Fruit fly (Drosophila melanogaster) whole organism, prepupa: ENCODE data around the gene Cse1.
A peak's percentile ranks its signal among the peaks of the same experiment; 100 is the strongest.

Experiments used
- Blimp-1 ChIP-seq: fragments of 200-800 bp; sonication (Bioruptor generic); optimal IDR thresholded peaks from 3 replicates; lab custom pipeline; 2017; ENCODE audit warnings: missing biosample characterization, missing genetic modification characterization, mild to moderate bottlenecking, moderate library complexity, missing genetic modification reagents
- CG10669 ChIP-seq: fragments of 200-800 bp; sonication (Bioruptor generic); optimal IDR thresholded peaks from 3 replicates; lab custom pipeline; 2018; ENCODE audit warnings: missing biosample characterization, mild to moderate bottlenecking, missing genetic modification characterization, moderate library complexity
- CG11294 ChIP-seq: fragments of 200-800 bp; sonication (Bioruptor generic); IDR thresholded peaks from 2 replicates; pipeline ENCODE4 v1.3.6; 2022; ENCODE audit warnings: missing biosample characterization, missing genetic modification characterization
- CG15336 ChIP-seq: fragments of 200-800 bp; sonication (Bioruptor generic); IDR thresholded peaks from 2 replicates; pipeline ENCODE4 v1.3.6; 2022; ENCODE audit warnings: missing biosample characterization, missing genetic modification characterization
- CG1621 ChIP-seq: fragments of 200-800 bp; sonication (Bioruptor generic); optimal IDR thresholded peaks from 3 replicates; lab custom pipeline; 2018; ENCODE audit warnings: missing biosample characterization, mild to moderate bottlenecking, missing genetic modification characterization
- CG3032 ChIP-seq: fragments of 200-800 bp; optimal IDR thresholded peaks from 2 replicates; lab custom pipeline; 2019; ENCODE audit warnings: missing biosample characterization, mild to moderate bottlenecking, missing genetic modification characterization, moderate library complexity
- CG31627 ChIP-seq: fragments of 200-800 bp; sonication (Bioruptor generic); optimal IDR thresholded peaks from 3 replicates; lab custom pipeline; 2016; ENCODE audit warnings: missing biosample characterization, missing genetic modification characterization
- CG3919 ChIP-seq: fragments of 200-800 bp; sonication (Bioruptor generic); optimal IDR thresholded peaks from 3 replicates; lab custom pipeline; 2016; ENCODE audit warnings: missing biosample characterization, missing genetic modification characterization
- CG6276 ChIP-seq: fragments of 200-800 bp; sonication (Bioruptor generic); optimal IDR thresholded peaks from 2 replicates; lab custom pipeline; 2017; ENCODE audit warnings: missing biosample characterization, mild to moderate bottlenecking, missing genetic modification characterization
- CG6854 ChIP-seq: fragments of 200-800 bp; sonication (Bioruptor generic); optimal IDR thresholded peaks from 2 replicates; lab custom pipeline; 2017; ENCODE audit warnings: missing biosample characterization, mild to moderate bottlenecking, missing genetic modification characterization
- CG8632 ChIP-seq: fragments of 200-800 bp; sonication (Bioruptor generic); optimal IDR thresholded peaks from 3 replicates; lab custom pipeline; 2016; ENCODE audit warnings: missing biosample characterization, missing genetic modification characterization
- Eip78C ChIP-seq: fragments of 200-800 bp; sonication (Bioruptor generic); peaks from one replicate; lab custom pipeline; 2016; ENCODE audit warnings: missing biosample characterization, missing genetic modification characterization
- Eip93F ChIP-seq: fragments of 200-800 bp; sonication (Bioruptor generic); optimal IDR thresholded peaks from 2 replicates; lab custom pipeline; 2016; ENCODE audit warnings: missing biosample characterization, mild to moderate bottlenecking, missing genetic modification characterization
- Ets96B ChIP-seq: fragments of 200-800 bp; optimal IDR thresholded peaks from 2 replicates; lab custom pipeline; 2019; ENCODE audit warnings: missing biosample characterization, mild to moderate bottlenecking, missing genetic modification characterization, moderate library complexity
- Hr39 ChIP-seq: fragments of 200-800 bp; sonication (Bioruptor generic); optimal IDR thresholded peaks from 2 replicates; lab custom pipeline; 2016; ENCODE audit warnings: missing biosample characterization, missing genetic modification characterization
- Hr4 ChIP-seq: fragments of 200-800 bp; sonication (Bioruptor generic); optimal IDR thresholded peaks from 3 replicates; lab custom pipeline; 2016; ENCODE audit warnings: missing biosample characterization, missing genetic modification characterization
- OdsH ChIP-seq: fragments of 200-800 bp; sonication (Bioruptor generic); optimal IDR thresholded peaks from 3 replicates; lab custom pipeline; 2016; ENCODE audit warnings: missing biosample characterization, missing genetic modification characterization
- Smox ChIP-seq: fragments of 200-800 bp; sonication (Bioruptor generic); optimal IDR thresholded peaks from 3 replicates; lab custom pipeline; 2016; ENCODE audit warnings: missing biosample characterization, missing genetic modification characterization
- Sox14 ChIP-seq: fragments of 200-800 bp; sonication (Bioruptor generic); optimal IDR thresholded peaks from 3 replicates; lab custom pipeline; 2016; ENCODE audit warnings: missing biosample characterization, missing genetic modification characterization
- achi ChIP-seq: fragments of 200-800 bp; sonication (Bioruptor generic); optimal IDR thresholded peaks from 3 replicates; lab custom pipeline; 2016; ENCODE audit warnings: missing biosample characterization, missing genetic modification characterization
- acj6 ChIP-seq: fragments of 200-800 bp; sonication (Bioruptor generic); optimal IDR thresholded peaks from 3 replicates; lab custom pipeline; 2016; ENCODE audit warnings: missing biosample characterization, missing genetic modification characterization
- dac ChIP-seq: fragments of 200-800 bp; sonication (Bioruptor generic); optimal IDR thresholded peaks from 2 replicates; lab custom pipeline; 2017; ENCODE audit warnings: missing biosample characterization, mild to moderate bottlenecking, missing genetic modification characterization
- dsx ChIP-seq: fragments of 200-800 bp; optimal IDR thresholded peaks from 3 replicates; lab custom pipeline; 2019; ENCODE audit warnings: missing biosample characterization, mild to moderate bottlenecking, missing genetic modification characterization, moderate library complexity; ENCODE audit not compliant: poor library complexity, severe bottlenecking
- eg ChIP-seq: fragments of 200-800 bp; sonication (Bioruptor generic); IDR thresholded peaks from 3 replicates; pipeline ENCODE4 v1.3.6; 2022; ENCODE audit warnings: missing biosample characterization, missing genetic modification characterization
- esn ChIP-seq: fragments of 200-800 bp; sonication (Bioruptor generic); optimal IDR thresholded peaks from 2 replicates; lab custom pipeline; 2016; ENCODE audit warnings: missing biosample characterization, mild to moderate bottlenecking, missing genetic modification characterization, moderate library complexity
- fd59A ChIP-seq: fragments of 200-800 bp; sonication (Bioruptor generic); optimal IDR thresholded peaks from 2 replicates; lab custom pipeline; 2017; ENCODE audit warnings: missing biosample characterization, mild to moderate bottlenecking, missing genetic modification characterization, missing genetic modification reagents
- fd85E ChIP-seq: fragments of 200-800 bp; sonication (Bioruptor generic); optimal IDR thresholded peaks from 3 replicates; lab custom pipeline; 2016; ENCODE audit warnings: missing biosample characterization, missing genetic modification characterization
- fkh ChIP-seq: fragments of 200-800 bp; sonication (Bioruptor generic); optimal IDR thresholded peaks from 3 replicates; lab custom pipeline; 2017; ENCODE audit warnings: missing biosample characterization, mild to moderate bottlenecking, missing genetic modification characterization, moderate library complexity
- net ChIP-seq: fragments of 200-800 bp; sonication (Bioruptor generic); optimal IDR thresholded peaks from 3 replicates; lab custom pipeline; 2016; ENCODE audit warnings: missing biosample characterization, missing genetic modification characterization
- pdm3 ChIP-seq: fragments of 200-800 bp; sonication (Bioruptor generic); optimal IDR thresholded peaks from 3 replicates; lab custom pipeline; 2016; ENCODE audit warnings: missing biosample characterization, missing genetic modification characterization
- salr ChIP-seq, 2 experiments: fragments of 200-800 bp; sonication (Bioruptor generic); optimal IDR thresholded peaks; 3 replicates each; lab custom pipeline; 2016 to 2018; ENCODE audit warnings: missing biosample characterization in 2 of 2, missing genetic modification characterization in 2 of 2, mild to moderate bottlenecking in 1 of 2
- spab ChIP-seq: fragments of 200-800 bp; sonication (Bioruptor generic); optimal IDR thresholded peaks from 2 replicates; lab custom pipeline; 2017; ENCODE audit warnings: missing biosample characterization, mild to moderate bottlenecking, missing genetic modification characterization, missing genetic modification reagents
- topi ChIP-seq: fragments of 200-800 bp; sonication (Bioruptor generic); optimal IDR thresholded peaks from 3 replicates; lab custom pipeline; 2016; ENCODE audit warnings: missing biosample characterization, missing genetic modification characterization

Gene Cse1

dm6 chr2L:16858466-16859007, 33.5 kb upstream of the Cse1 start, which contains the start of gene CG31809:
CG31809 (minus strand) TSS chr2L:16858714.
- no peak for TF ChIP-seq CG6854
- no peak for TF ChIP-seq fd85E (GFP tag; lab: Kevin White, UChicago)
- no peak for TF ChIP-seq CG10669
- no peak for TF ChIP-seq Sox14 (GFP tag; lab: Kevin White, UChicago)
- TF ChIP-seq Smox (GFP tag; lab: Kevin White, UChicago): no peak
- no peak for TF ChIP-seq fd59A (GFP tag; lab: Kevin White, UChicago)
- peak; percentile 38; the same call in 1 of the 2 replicates for TF ChIP-seq CG15336 (GFP tag; lab: Robert Waterston, UW)
- no peak for TF ChIP-seq achi (GFP tag; lab: Kevin White, UChicago)
- TF ChIP-seq spab (GFP tag; lab: Kevin White, UChicago): no peak
- TF ChIP-seq Eip78C: peak; percentile 30
- peak; percentile 63 for TF ChIP-seq fkh
- no peak for TF ChIP-seq Ets96B (tag; lab: Kevin White, UChicago)

- TF ChIP-seq dac (GFP tag; lab: Kevin White, UChicago) (no peak), Hr39 (GFP tag; lab: Kevin White, UChicago) (no peak), salr (GFP tag; optimal IDR thresholded peaks at IDR 0.05; lab: Kevin White, UChicago) (no peak), CG11294 (no peak), Smox (GFP tag; lab: Kevin White, UChicago) (no peak), CG3032 (tag; lab: Kevin White, UChicago) (no peak), CG6276 (GFP tag; lab: Kevin White, UChicago) (no peak), Eip78C (peak; percentile 22), achi (GFP tag; lab: Kevin White, UChicago) (no peak), CG1621 (tag; lab: Kevin White, UChicago) (no peak), CG31627 (GFP tag; lab: Kevin White, UChicago) (no peak), Blimp-1 (GFP tag; lab: Kevin White, UChicago) (no peak), spab (GFP tag; lab: Kevin White, UChicago) (no peak), net (GFP tag; lab: Kevin White, UChicago) (no peak), fkh (peak; percentile 40), topi (GFP tag; lab: Kevin White, UChicago) (no peak), dsx (GFP tag; lab: Kevin White, UChicago) (no peak), CG8632 (no peak)
These were observed 32.7 kb upstream of the Cse1 start for dm6 chr2L:16857665-16858064.

dm6 chr2L:16857131-16857530, 32.1 kb upstream of the Cse1 start:
- TF ChIP-seq Ets96B (tag; lab: Kevin White, UChicago) (no peak), fd85E (GFP tag; lab: Kevin White, UChicago) (no peak), acj6 (no peak), CG3032 (tag; lab: Kevin White, UChicago) (no peak), eg (no peak), CG31627 (GFP tag; lab: Kevin White, UChicago) (no peak), Eip93F (GFP tag; lab: Kevin White, UChicago) (no peak), CG15336 (GFP tag; lab: Robert Waterston, UW) (no peak), CG10669 (no peak), CG11294 (no peak), esn (no peak), CG8632 (no peak), CG3919 (GFP tag; lab: Kevin White, UChicago) (no peak), pdm3 (GFP tag; lab: Kevin White, UChicago) (no peak)
- TF ChIP-seq, all 60 proteins: peak for 0

- TF ChIP-seq fkh: no peak
- TF ChIP-seq Ets96B (tag; lab: Kevin White, UChicago): no peak
- TF ChIP-seq Hr4 (GFP tag; lab: Kevin White, UChicago): no peak
- TF ChIP-seq OdsH (GFP tag; lab: Kevin White, UChicago): no peak
- no peak for TF ChIP-seq CG6854
- TF ChIP-seq pdm3 (GFP tag; lab: Kevin White, UChicago): no peak
- peak; percentile 36 for TF ChIP-seq Eip78C
- TF ChIP-seq salr (GFP tag; optimal IDR thresholded peaks at IDR 0.05; lab: Kevin White, UChicago): no peak
- 0 out of 2 replicates have a peak, but pooled peaks have one; percentile 20 for TF ChIP-seq CG15336 (GFP tag; lab: Robert Waterston, UW)
- TF ChIP-seq, all 60 proteins: peak for 2
These were observed 27.4 kb upstream of the Cse1 start, which contains the start of gene CG31810 for dm6 chr2L:16852318-16852932. CG31810 (minus strand) TSS chr2L:16852368.
